Fruit fly (Drosophila melanogaster) whole organism, embryonic: ENCODE results near the gene Cln7.

Experiments
- Atf6 ChIP-seq: fragments of 200-800 bp; sonication (Bioruptor generic); IDR thresholded peaks from 2 replicates; pipeline ENCODE4 v1.3.6; 2022; ENCODE audit warnings: missing biosample characterization, missing genetic modification characterization
- CG10366 ChIP-seq: fragments of 200-800 bp; sonication (Bioruptor generic); IDR thresholded peaks from 2 replicates; pipeline ENCODE4 v1.3.6; 2022; ENCODE audit warnings: missing biosample characterization, missing genetic modification characterization
- CG11504 ChIP-seq: fragments of 200-800 bp; sonication (Bioruptor generic); optimal IDR thresholded peaks from 3 replicates; lab custom pipeline; 2019; ENCODE audit warnings: missing biosample characterization, mild to moderate bottlenecking, missing genetic modification characterization, moderate library complexity
- CG12071 ChIP-seq: fragments of 200-800 bp; sonication (Bioruptor generic); optimal IDR thresholded peaks from 3 replicates; lab custom pipeline; 2018; ENCODE audit warnings: missing biosample characterization, mild to moderate bottlenecking, missing genetic modification characterization
- CG12391 ChIP-seq: fragments of 200-800 bp; sonication (Bioruptor generic); optimal IDR thresholded peaks from 3 replicates; lab custom pipeline; 2018; ENCODE audit warnings: missing biosample characterization, mild to moderate bottlenecking, missing genetic modification characterization, moderate library complexity
- CG13123 ChIP-seq: fragments of 200-800 bp; sonication (Bioruptor generic); optimal IDR thresholded peaks from 2 replicates; lab custom pipeline; 2016; ENCODE audit warnings: missing biosample characterization, missing genetic modification characterization
- CG13287 ChIP-seq: fragments of 200-800 bp; sonication (Bioruptor generic); IDR thresholded peaks from 2 replicates; pipeline ENCODE4 v1.3.6; 2022; ENCODE audit warnings: missing biosample characterization, missing genetic modification characterization; ENCODE audit not compliant: partially characterized antibody
- CG13894 ChIP-seq: fragments of 200-800 bp; sonication (Bioruptor generic); optimal IDR thresholded peaks from 3 replicates; lab custom pipeline; 2018; ENCODE audit warnings: missing biosample characterization, mild to moderate bottlenecking, missing genetic modification characterization, moderate library complexity
- CG14710 ChIP-seq: fragments of 200-800 bp; sonication (Bioruptor generic); optimal IDR thresholded peaks from 3 replicates; lab custom pipeline; 2019; ENCODE audit warnings: missing biosample characterization, mild to moderate bottlenecking, missing genetic modification characterization, moderate library complexity
- CG15073 ChIP-seq: fragments of 200-800 bp; sonication (Bioruptor generic); optimal IDR thresholded peaks from 2 replicates; lab custom pipeline; 2016; ENCODE audit warnings: missing biosample characterization, missing genetic modification characterization
- CG15269 ChIP-seq: fragments of 200-800 bp; sonication (Bioruptor generic); optimal IDR thresholded peaks from 2 replicates; lab custom pipeline; 2018; ENCODE audit warnings: missing biosample characterization, mild to moderate bottlenecking, missing genetic modification characterization, moderate library complexity
- CG15479 ChIP-seq: fragments of 200-800 bp; sonication (Bioruptor generic); optimal IDR thresholded peaks from 3 replicates; lab custom pipeline; 2019; ENCODE audit warnings: missing biosample characterization, mild to moderate bottlenecking, missing genetic modification characterization, moderate library complexity
- CG16779 ChIP-seq: fragments of 200-800 bp; sonication (Bioruptor generic); IDR thresholded peaks from 2 replicates; pipeline ENCODE4 v1.3.6; 2022; ENCODE audit warnings: missing biosample characterization, missing genetic modification characterization
- CG17186 ChIP-seq: fragments of 200-800 bp; sonication (Bioruptor generic); optimal IDR thresholded peaks from 3 replicates; lab custom pipeline; 2017; ENCODE audit warnings: missing biosample characterization, missing genetic modification reagents, missing genetic modification characterization
- CG1792 ChIP-seq: fragments of 200-800 bp; sonication (Bioruptor generic); optimal IDR thresholded peaks from 2 replicates; lab custom pipeline; 2016; ENCODE audit warnings: missing biosample characterization, missing genetic modification characterization
- CG18599 ChIP-seq: fragments of 200-800 bp; sonication (Bioruptor generic); optimal IDR thresholded peaks from 3 replicates; lab custom pipeline; 2017; ENCODE audit warnings: missing biosample characterization, missing genetic modification characterization, mild to moderate bottlenecking, moderate library complexity, missing genetic modification reagents
- CG2678 ChIP-seq: fragments of 200-800 bp; sonication (Bioruptor generic); optimal IDR thresholded peaks from 3 replicates; lab custom pipeline; 2019; ENCODE audit warnings: missing biosample characterization, mild to moderate bottlenecking, missing genetic modification characterization, moderate library complexity
- CG3838 ChIP-seq: fragments of 200-800 bp; sonication (Bioruptor generic); optimal IDR thresholded peaks from 3 replicates; lab custom pipeline; 2016; ENCODE audit warnings: missing biosample characterization, missing genetic modification characterization
- CG4707 ChIP-seq: fragments of 200-800 bp; sonication (Bioruptor generic); optimal IDR thresholded peaks from 2 replicates; lab custom pipeline; 2018; ENCODE audit warnings: missing biosample characterization, mild to moderate bottlenecking, missing genetic modification characterization, moderate library complexity
- CG4820 ChIP-seq: fragments of 200-800 bp; sonication (Bioruptor generic); optimal IDR thresholded peaks from 3 replicates; lab custom pipeline; 2016; ENCODE audit warnings: missing biosample characterization, missing genetic modification characterization
- CG6272 ChIP-seq: fragments of 200-800 bp; sonication (Bioruptor generic); IDR thresholded peaks from 2 replicates; pipeline ENCODE4 v1.3.6; 2022; ENCODE audit warnings: missing biosample characterization, missing genetic modification characterization
- CG6689 ChIP-seq: fragments of 200-800 bp; sonication (Bioruptor generic); IDR thresholded peaks from 2 replicates; pipeline ENCODE4 v1.3.6; 2022; ENCODE audit warnings: missing biosample characterization, missing genetic modification characterization
- CG7786 ChIP-seq: fragments of 200-800 bp; sonication (Bioruptor generic); optimal IDR thresholded peaks from 2 replicates; lab custom pipeline; 2016; ENCODE audit warnings: missing biosample characterization, missing genetic modification characterization
- CkIIα-i1 ChIP-seq: fragments of 200-800 bp; sonication (Bioruptor generic); IDR thresholded peaks from 2 replicates; pipeline ENCODE4 v1.3.6; 2022; ENCODE audit warnings: missing biosample characterization, missing genetic modification characterization
- E2f2 ChIP-seq: fragments of 200-800 bp; sonication (Bioruptor generic); IDR thresholded peaks from 2 replicates; pipeline ENCODE4 v1.3.6; 2022; ENCODE audit warnings: missing biosample characterization, missing genetic modification characterization
- Fer3 ChIP-seq: fragments of 200-800 bp; sonication (Bioruptor generic); optimal IDR thresholded peaks from 2 replicates; lab custom pipeline; 2018; ENCODE audit warnings: missing biosample characterization, mild to moderate bottlenecking, missing genetic modification characterization, moderate library complexity
- GATAe ChIP-seq: fragments of 200-800 bp; sonication (Bioruptor generic); conservative IDR thresholded peaks from 2 replicates; pipeline ENCODE4 v1.3.6; 2022; ENCODE audit warnings: missing biosample characterization, missing genetic modification characterization
- HLH3B ChIP-seq: fragments of 200-800 bp; sonication (Bioruptor generic); IDR thresholded peaks from 2 replicates; pipeline ENCODE4 v1.3.6; 2022; ENCODE audit warnings: missing biosample characterization, missing genetic modification characterization
- HmgZ ChIP-seq: fragments of 200-800 bp; sonication (Bioruptor generic); optimal IDR thresholded peaks from 2 replicates; lab custom pipeline; 2018; ENCODE audit warnings: missing biosample characterization, mild to moderate bottlenecking, missing genetic modification characterization
- Lhr ChIP-seq: fragments of 200-800 bp; sonication (Bioruptor generic); optimal IDR thresholded peaks from 3 replicates; lab custom pipeline; 2017; ENCODE audit warnings: mild to moderate bottlenecking, missing biosample characterization, missing genetic modification reagents, missing genetic modification characterization
- Mad ChIP-seq: fragments of 200-800 bp; sonication (Bioruptor generic); optimal IDR thresholded peaks from 2 replicates; lab custom pipeline; 2016; ENCODE audit warnings: missing biosample characterization, missing genetic modification characterization
- Myb ChIP-seq: fragments of 200-800 bp; sonication (Bioruptor generic); optimal IDR thresholded peaks from 2 replicates; lab custom pipeline; 2016; ENCODE audit warnings: missing biosample characterization, missing genetic modification characterization
- Neu2 ChIP-seq: fragments of 200-800 bp; sonication (Bioruptor generic); optimal IDR thresholded peaks from 3 replicates; lab custom pipeline; 2016; ENCODE audit warnings: missing biosample characterization, missing genetic modification characterization, borderline replicate concordance
- Rx ChIP-seq: fragments of 200-800 bp; sonication (Bioruptor generic); IDR thresholded peaks from 2 replicates; pipeline ENCODE4 v1.3.6; 2022; ENCODE audit warnings: missing biosample characterization, missing genetic modification characterization
- Scr ChIP-seq: fragments of 200-800 bp; sonication (Bioruptor generic); IDR thresholded peaks from 2 replicates; pipeline ENCODE4 v1.3.6; 2022; ENCODE audit warnings: missing biosample characterization, missing genetic modification characterization; ENCODE audit not compliant: partially characterized antibody
- Side ChIP-seq: fragments of 200-800 bp; sonication (Bioruptor generic); optimal IDR thresholded peaks from 2 replicates; lab custom pipeline; 2016; ENCODE audit warnings: missing biosample characterization, missing genetic modification characterization
- Sin3A ChIP-seq: fragments of >200 bp; optimal IDR thresholded peaks from 2 replicates; lab custom pipeline; 2018
- ac ChIP-seq: fragments of 200-800 bp; sonication (Bioruptor generic); optimal IDR thresholded peaks from 3 replicates; lab custom pipeline; 2017; ENCODE audit warnings: missing biosample characterization, mild to moderate bottlenecking, missing genetic modification characterization
- bowl ChIP-seq: fragments of 200-800 bp; sonication (Bioruptor generic); IDR thresholded peaks from 2 replicates; pipeline ENCODE4 v1.3.6; 2022; ENCODE audit warnings: missing biosample characterization, missing genetic modification characterization
- cad ChIP-seq: fragments of >200 bp; optimal IDR thresholded peaks from 2 replicates; lab custom pipeline; 2017; ENCODE audit warnings: missing biosample characterization, missing genetic modification characterization
- dysf ChIP-seq: fragments of 200-800 bp; sonication (Bioruptor generic); IDR thresholded peaks from 3 replicates; pipeline ENCODE4 v1.3.6; 2022; ENCODE audit warnings: missing biosample characterization, missing genetic modification characterization
- eyg ChIP-seq: fragments of 200-800 bp; sonication (Bioruptor generic); optimal IDR thresholded peaks from 3 replicates; lab custom pipeline; 2016; ENCODE audit warnings: missing biosample characterization, missing genetic modification characterization
- fu2 ChIP-seq: fragments of 200-800 bp; sonication (Bioruptor generic); optimal IDR thresholded peaks from 2 replicates; lab custom pipeline; 2016; ENCODE audit warnings: missing biosample characterization, missing genetic modification characterization
- gfzf ChIP-seq: fragments of 200-800 bp; sonication (Bioruptor generic); optimal IDR thresholded peaks from 2 replicates; lab custom pipeline; 2016; ENCODE audit warnings: missing biosample characterization, mild to moderate bottlenecking, missing genetic modification characterization, moderate library complexity
- lmd ChIP-seq: fragments of 200-800 bp; sonication (Bioruptor generic); IDR thresholded peaks from 2 replicates; pipeline ENCODE4 v1.3.6; 2022; ENCODE audit warnings: missing biosample characterization, missing genetic modification characterization
- nau ChIP-seq: fragments of 200-800 bp; sonication (Bioruptor generic); optimal IDR thresholded peaks from 3 replicates; lab custom pipeline; 2017; ENCODE audit warnings: missing biosample characterization, mild to moderate bottlenecking, missing genetic modification characterization, missing genetic modification reagents
- nom ChIP-seq: fragments of 200-800 bp; sonication (Bioruptor generic); optimal IDR thresholded peaks from 2 replicates; lab custom pipeline; 2017; ENCODE audit warnings: missing biosample characterization, missing genetic modification characterization, mild to moderate bottlenecking, moderate library complexity, missing genetic modification reagents
- pho ChIP-seq: fragments of 200-800 bp; sonication (Bioruptor generic); optimal IDR thresholded peaks from 2 replicates; lab custom pipeline; 2016; ENCODE audit warnings: missing biosample characterization, missing genetic modification characterization
- ro ChIP-seq: fragments of 200-800 bp; sonication (Bioruptor generic); IDR thresholded peaks from 2 replicates; pipeline ENCODE4 v1.3.6; 2022; ENCODE audit warnings: missing biosample characterization, missing genetic modification characterization
- seq ChIP-seq: fragments of 200-800 bp; sonication (Bioruptor generic); IDR thresholded peaks from 2 replicates; pipeline ENCODE4 v1.3.6; 2022; ENCODE audit warnings: missing biosample characterization, missing genetic modification characterization
- slbo ChIP-seq: fragments of 200-800 bp; sonication (Bioruptor generic); IDR thresholded peaks from 2 replicates; pipeline ENCODE4 v1.3.6; 2022; ENCODE audit warnings: missing biosample characterization, missing genetic modification characterization
- stc ChIP-seq: fragments of 200-800 bp; sonication (Bioruptor generic); IDR thresholded peaks from 2 replicates; pipeline ENCODE4 v1.3.6; 2022; ENCODE audit warnings: missing biosample characterization, missing genetic modification characterization

Gene Cln7

dm6 chr3L:7338786-7339185 is 6.2 kb downstream of the Cln7 start (continued):
- TF ChIP-seq gfzf, result no peak
- TF ChIP-seq E2f2 (GFP tag; lab: Robert Waterston, UW), result peak; percentile 46; the same call in 1 of the 2 replicates
- TF ChIP-seq dysf (GFP tag; lab: Robert Waterston, UW), result no peak
- TF ChIP-seq Lhr (GFP tag; lab: Kevin White, UChicago), result no peak
- no peak for TF ChIP-seq CG10366
- peak; percentile 11; the same call in 1 of the 2 replicates for TF ChIP-seq CG13287 (GFP tag; lab: Robert Waterston, UW)
- TF ChIP-seq lmd (GFP tag; lab: Robert Waterston, UW), result no peak
- no peak for TF ChIP-seq pho
- TF ChIP-seq CG13123, result no peak
- TF ChIP-seq CG15073 (GFP tag; lab: Kevin White, UChicago), result no peak
- no peak for TF ChIP-seq CG16779 (GFP tag; lab: Robert Waterston, UW)
- TF ChIP-seq bowl (GFP tag; lab: Robert Waterston, UW), result peak; percentile 11; the same call in 1 of the 2 replicates
- TF ChIP-seq nom (GFP tag; lab: Kevin White, UChicago), result no peak
- TF ChIP-seq stc, result no peak
- TF ChIP-seq fu2 (GFP tag; lab: Kevin White, UChicago), result no peak
- no peak for TF ChIP-seq CG6272
- no peak for TF ChIP-seq CG15479 (GFP tag; lab: Kevin White, UChicago)
- TF ChIP-seq GATAe (GFP tag; lab: Robert Waterston, UW), result no peak
- TF ChIP-seq CG1792 (GFP tag; lab: Kevin White, UChicago), result no peak
- TF ChIP-seq ro (GFP tag; lab: Robert Waterston, UW), result no peak
- TF ChIP-seq CG4707 (GFP tag; lab: Kevin White, UChicago), result no peak
- TF ChIP-seq CG3838 (GFP tag; lab: Kevin White, UChicago), result no peak
- no peak for TF ChIP-seq Atf6 (GFP tag; lab: Robert Waterston, UW)
- TF ChIP-seq CG6689 (GFP tag; lab: Robert Waterston, UW), result no peak
- TF ChIP-seq CG18599 (GFP tag; lab: Kevin White, UChicago), result no peak
- no peak for TF ChIP-seq CG7786
- no peak for TF ChIP-seq CG14710
- TF ChIP-seq seq (GFP tag; lab: Robert Waterston, UW), result no peak
- no peak for TF ChIP-seq ac (GFP tag; lab: Kevin White, UChicago)
- no peak for TF ChIP-seq HmgZ (tag; lab: Kevin White, UChicago)
- TF ChIP-seq CG4820 (GFP tag; lab: Kevin White, UChicago), result no peak
- TF ChIP-seq Rx (GFP tag; lab: Robert Waterston, UW), result no peak
- no peak for TF ChIP-seq CG17186 (GFP tag; lab: Kevin White, UChicago)
- TF ChIP-seq eyg, result no peak
- no peak for TF ChIP-seq CG2678 (tag; lab: Kevin White, UChicago)
- no peak for TF ChIP-seq Fer3 (tag; lab: Kevin White, UChicago)
- no peak for TF ChIP-seq CG12391
- TF ChIP-seq Neu2, result no peak
- TF ChIP-seq Sin3A, result no peak
- TF ChIP-seq nau (GFP tag; lab: Kevin White, UChicago), result no peak
- TF ChIP-seq cad (GFP tag; lab: Kevin White, UChicago), result no peak
- no peak for TF ChIP-seq HLH3B (GFP tag; lab: Robert Waterston, UW)
- no peak for TF ChIP-seq CG13894 (tag; lab: Kevin White, UChicago)
- TF ChIP-seq slbo (GFP tag; lab: Robert Waterston, UW), result peak; percentile 43; the same call in 1 of the 2 replicates
- no peak for TF ChIP-seq CG12071
- TF ChIP-seq CkIIα-i1 (GFP tag; lab: Robert Waterston, UW), result no peak
- TF ChIP-seq CG15269, result no peak
- no peak for TF ChIP-seq CG11504
- TF ChIP-seq Myb (GFP tag; lab: Kevin White, UChicago), result no peak
- 0 out of 2 replicates have a peak, but pooled peaks have one; percentile 13 for TF ChIP-seq Scr
- no peak for TF ChIP-seq Side
- TF ChIP-seq Mad (GFP tag; lab: Kevin White, UChicago), result no peak
- TF ChIP-seq, all 482 proteins: peak for 23
